Worm (Caenorhabditis elegans) whole organism, late embryonic: ENCODE results near the gene H38K22.9.

Source experiments
- C08G9.2 ChIP-seq: sonication (generic microtip); optimal IDR thresholded peaks from 2 replicates; lab custom pipeline; 2016; ENCODE audit warnings: mild to moderate bottlenecking, missing genetic modification characterization, moderate library complexity, missing compliant biosample characterization
- C38D4.7 ChIP-seq: fragments of 200-800 bp; sonication (Bioruptor generic); optimal IDR thresholded peaks from 2 replicates; lab custom pipeline; 2018; ENCODE audit warnings: mild to moderate bottlenecking, missing genetic modification characterization, moderate library complexity, missing compliant biosample characterization
- F13H6.1 ChIP-seq: sonication (generic microtip); optimal IDR thresholded peaks from 2 replicates; lab custom pipeline; 2016; ENCODE audit warnings: missing genetic modification characterization, missing compliant biosample characterization
- ahr-1 ChIP-seq: sonication (generic microtip); optimal IDR thresholded peaks from 2 replicates; lab custom pipeline; 2016; ENCODE audit warnings: missing genetic modification characterization, missing compliant biosample characterization
- ceh-14 ChIP-seq: sonication (generic microtip); optimal IDR thresholded peaks from 2 replicates; lab custom pipeline; 2016; ENCODE audit warnings: missing genotype, missing genetic modification characterization, missing compliant biosample characterization
- ceh-18 ChIP-seq: sonication (generic microtip); optimal IDR thresholded peaks from 2 replicates; lab custom pipeline; 2016; ENCODE audit warnings: missing genetic modification characterization, missing compliant biosample characterization
- ceh-2 ChIP-seq: sonication (generic microtip); optimal IDR thresholded peaks from 2 replicates; lab custom pipeline; 2016; ENCODE audit warnings: missing genotype, missing genetic modification characterization, missing compliant biosample characterization
- ceh-22 ChIP-seq: sonication (generic microtip); optimal IDR thresholded peaks from 2 replicates; lab custom pipeline; 2017; ENCODE audit warnings: missing biosample characterization, missing genetic modification characterization
- ceh-31 ChIP-seq: sonication (generic microtip); optimal IDR thresholded peaks from 2 replicates; lab custom pipeline; 2016; ENCODE audit warnings: missing genetic modification characterization, missing compliant biosample characterization
- ceh-34 ChIP-seq: sonication (generic microtip); optimal IDR thresholded peaks from 2 replicates; lab custom pipeline; 2016; ENCODE audit warnings: mild to moderate bottlenecking, missing genetic modification characterization, missing compliant biosample characterization
- ceh-45 ChIP-seq: fragments of 200-800 bp; sonication (Bioruptor generic); IDR thresholded peaks from 2 replicates; pipeline ENCODE4 v1.3.6; 2022; ENCODE audit warnings: missing genetic modification reagents, missing genetic modification characterization, missing compliant biosample characterization
- ceh-6 ChIP-seq: fragments of 200-800 bp; sonication (Bioruptor generic); optimal IDR thresholded peaks from 2 replicates; lab custom pipeline; 2018; ENCODE audit warnings: mild to moderate bottlenecking, missing genetic modification characterization, missing compliant biosample characterization
- che-1 ChIP-seq: sonication (generic microtip); optimal IDR thresholded peaks from 2 replicates; lab custom pipeline; 2016; ENCODE audit warnings: mild to moderate bottlenecking, missing genetic modification characterization, missing compliant biosample characterization
- dmd-4 ChIP-seq: sonication (generic microtip); optimal IDR thresholded peaks from 2 replicates; lab custom pipeline; 2016; ENCODE audit warnings: borderline replicate concordance, missing genetic modification characterization, missing compliant biosample characterization
- elt-2 ChIP-seq: sonication (generic microtip); optimal IDR thresholded peaks from 2 replicates; lab custom pipeline; 2016; ENCODE audit warnings: missing genetic modification reagents, missing genetic modification characterization, missing compliant biosample characterization
- eyg-1 ChIP-seq: sonication (generic microtip); optimal IDR thresholded peaks from 2 replicates; lab custom pipeline; 2016; ENCODE audit warnings: missing genotype, missing genetic modification characterization, missing compliant biosample characterization
- fkh-6 ChIP-seq: sonication (generic microtip); optimal IDR thresholded peaks from 2 replicates; lab custom pipeline; 2016; ENCODE audit warnings: missing genetic modification characterization, missing compliant biosample characterization
- gmeb-2 ChIP-seq: sonication (generic microtip); optimal IDR thresholded peaks from 2 replicates; lab custom pipeline; 2016; ENCODE audit warnings: missing genetic modification characterization, inconsistent platforms, missing compliant biosample characterization
- hlh-13 ChIP-seq: fragments of 200-800 bp; sonication (Bioruptor generic); optimal IDR thresholded peaks from 2 replicates; lab custom pipeline; 2018; ENCODE audit warnings: mild to moderate bottlenecking, missing genetic modification characterization, missing compliant biosample characterization
- hlh-15 ChIP-seq: sonication (generic microtip); optimal IDR thresholded peaks from 2 replicates; lab custom pipeline; 2016; ENCODE audit warnings: missing genetic modification characterization, missing compliant biosample characterization
- hlh-30 ChIP-seq: sonication (generic microtip); optimal IDR thresholded peaks from 2 replicates; lab custom pipeline; 2017; ENCODE audit warnings: antibody characterized with exemption, missing genetic modification characterization, missing compliant biosample characterization; ENCODE audit not compliant: insufficient read depth
- hlh-6 ChIP-seq: sonication (generic microtip); optimal IDR thresholded peaks from 2 replicates; lab custom pipeline; 2016; ENCODE audit warnings: missing genotype, missing genetic modification characterization, missing compliant biosample characterization
- hlh-8 ChIP-seq: sonication (generic microtip); optimal IDR thresholded peaks from 2 replicates; lab custom pipeline; 2016; ENCODE audit warnings: missing genotype, missing genetic modification characterization, missing compliant biosample characterization
- lim-6 ChIP-seq: sonication (generic microtip); optimal IDR thresholded peaks from 2 replicates; lab custom pipeline; 2016; ENCODE audit warnings: missing genetic modification characterization, missing compliant biosample characterization
- lin-11 ChIP-seq: fragments of 200-800 bp; sonication (Bioruptor generic); optimal IDR thresholded peaks from 2 replicates; lab custom pipeline; 2018; ENCODE audit warnings: mild to moderate bottlenecking, missing genetic modification characterization, missing compliant biosample characterization
- madf-2 ChIP-seq: sonication (generic microtip); optimal IDR thresholded peaks from 2 replicates; lab custom pipeline; 2017; ENCODE audit warnings: missing genetic modification characterization, missing compliant biosample characterization
- nfya-1 ChIP-seq: sonication (generic microtip); optimal IDR thresholded peaks from 2 replicates; lab custom pipeline; 2017; ENCODE audit warnings: missing genetic modification characterization, mild to moderate bottlenecking, missing compliant biosample characterization, antibody characterized with exemption, moderate library complexity
- nhr-11 ChIP-seq: fragments of 150-350 bp; optimal IDR thresholded peaks from 2 replicates; lab custom pipeline; 2014; ENCODE audit warnings: missing biosample characterization, missing genetic modification characterization
- nhr-232 ChIP-seq: sonication (generic microtip); optimal IDR thresholded peaks from 2 replicates; lab custom pipeline; 2016; ENCODE audit warnings: missing genetic modification characterization, missing compliant biosample characterization
- npax-4 ChIP-seq: sonication (generic microtip); optimal IDR thresholded peaks from 2 replicates; lab custom pipeline; 2016; ENCODE audit warnings: missing genetic modification characterization, missing compliant biosample characterization
- odd-2 ChIP-seq: sonication (generic microtip); optimal IDR thresholded peaks from 2 replicates; lab custom pipeline; 2017; ENCODE audit warnings: antibody characterized with exemption, mild to moderate bottlenecking, missing genetic modification characterization, missing compliant biosample characterization
- pag-3 ChIP-seq: sonication (generic microtip); optimal IDR thresholded peaks from 2 replicates; lab custom pipeline; 2016; ENCODE audit warnings: missing compliant biosample characterization, missing genetic modification characterization, borderline replicate concordance
- pat-9 ChIP-seq: fragments of 200-800 bp; sonication (Bioruptor generic); optimal IDR thresholded peaks from 2 replicates; lab custom pipeline; 2018; ENCODE audit warnings: mild to moderate bottlenecking, missing genetic modification characterization, moderate library complexity, missing compliant biosample characterization
- pha-2 ChIP-seq: sonication (generic microtip); optimal IDR thresholded peaks from 2 replicates; lab custom pipeline; 2017; ENCODE audit warnings: mild to moderate bottlenecking, missing genetic modification characterization, missing compliant biosample characterization
- pqm-1 ChIP-seq: sonication (generic microtip); optimal IDR thresholded peaks from 2 replicates; lab custom pipeline; 2016; ENCODE audit warnings: missing genetic modification characterization, missing compliant biosample characterization
- ref-2 ChIP-seq: sonication (generic microtip); optimal IDR thresholded peaks from 2 replicates; lab custom pipeline; 2016; ENCODE audit warnings: missing genetic modification characterization, missing compliant biosample characterization
- rnt-1 ChIP-seq: sonication (generic microtip); optimal IDR thresholded peaks from 2 replicates; lab custom pipeline; 2016; ENCODE audit warnings: missing genetic modification characterization, missing compliant biosample characterization
- sdc-2 ChIP-seq: sonication (generic microtip); optimal IDR thresholded peaks from 2 replicates; lab custom pipeline; 2016; ENCODE audit warnings: missing genotype, missing genetic modification characterization, missing compliant biosample characterization
- sox-2 ChIP-seq: fragments of 200-800 bp; sonication (Bioruptor generic); IDR thresholded peaks from 2 replicates; pipeline ENCODE4 v1.3.6; 2022; ENCODE audit warnings: missing genetic modification reagents, missing genetic modification characterization, missing compliant biosample characterization
- sox-4 ChIP-seq: sonication (generic microtip); optimal IDR thresholded peaks from 2 replicates; lab custom pipeline; 2017; ENCODE audit warnings: mild to moderate bottlenecking, missing genetic modification characterization, inconsistent platforms, missing compliant biosample characterization
- syd-9 ChIP-seq: sonication (generic microtip); optimal IDR thresholded peaks from 2 replicates; lab custom pipeline; 2016; ENCODE audit warnings: mild to moderate bottlenecking, missing genetic modification characterization, moderate library complexity, missing compliant biosample characterization
- tbx-2 ChIP-seq: sonication (generic microtip); optimal IDR thresholded peaks from 2 replicates; lab custom pipeline; 2016; ENCODE audit warnings: missing genetic modification characterization, missing compliant biosample characterization
- ttx-3 ChIP-seq: sonication (generic microtip); optimal IDR thresholded peaks from 2 replicates; lab custom pipeline; 2016; ENCODE audit warnings: missing genetic modification reagents, missing genetic modification characterization, missing compliant biosample characterization
- unc-3 ChIP-seq, 2 experiments: fragments of 200-800 bp in 1 of 2; sonication (Bioruptor generic) in 1 of 2; sonication (generic microtip) in 1 of 2; conservative IDR thresholded peaks in 1 of 2; optimal IDR thresholded peaks in 1 of 2; 2 replicates each; pipeline versions ENCODE4 v1.3.6 to Lab custom; 2016 to 2022; ENCODE audit warnings: missing compliant biosample characterization in 2 of 2, missing genetic modification characterization in 2 of 2, missing genetic modification reagents in 1 of 2
- unc-42 ChIP-seq: sonication (generic microtip); optimal IDR thresholded peaks from 2 replicates; lab custom pipeline; 2016; ENCODE audit warnings: missing genotype, missing genetic modification characterization, missing compliant biosample characterization
- unc-86 ChIP-seq: sonication (generic microtip); optimal IDR thresholded peaks from 2 replicates; lab custom pipeline; 2016; ENCODE audit warnings: missing genetic modification characterization, missing compliant biosample characterization
- zip-5 ChIP-seq: sonication (generic microtip); optimal IDR thresholded peaks from 2 replicates; lab custom pipeline; 2016; ENCODE audit warnings: missing genetic modification characterization, missing compliant biosample characterization
- ztf-16 ChIP-seq: sonication (generic microtip); optimal IDR thresholded peaks from 2 replicates; lab custom pipeline; 2017; ENCODE audit warnings: missing genetic modification characterization, missing compliant biosample characterization

The H38K22.9 gene

ce11 chrIII:4367649-4368048 is 43.7 kb downstream of the H38K22.9 start, which contains the start of gene ckb-2:
Gene ckb-2 (plus strand): TSS chrIII:4367949.
- TF ChIP-seq ztf-16 (tag; lab: Kevin White, UChicago) (no peak), hlh-30 (no peak), unc-86 (tag; lab: Kevin White, UChicago) (no peak), sox-2 (GFP tag; lab: Robert Waterston, UW) (no peak), npax-4 (tag; lab: Kevin White, UChicago) (no peak), nhr-232 (tag; lab: Kevin White, UChicago) (no peak), tbx-2 (tag; lab: Kevin White, UChicago) (no peak), odd-2 (tag; lab: Kevin White, UChicago) (no peak), C38D4.7 (no peak), C08G9.2 (no peak), pag-3 (tag; lab: Kevin White, UChicago) (no peak), fkh-6 (tag; lab: Kevin White, UChicago) (no peak), lim-6 (tag; lab: Kevin White, UChicago) (no peak), ceh-31 (no peak), zip-5 (tag; lab: Kevin White, UChicago) (no peak), pha-2 (tag; lab: Kevin White, UChicago) (no peak), nhr-11 (tag; lab: Kevin White, UChicago) (no peak), ceh-22 (tag; lab: Kevin White, UChicago) (no peak)
- TF ChIP-seq, all 69 proteins: peak for 0

ce11 chrIII:4369381-4369809 is 45.4 kb downstream of the H38K22.9 start:
- TF ChIP-seq ttx-3 (tag; lab: Kevin White, UChicago) (peak; percentile 61), F13H6.1 (peak; percentile 31), ahr-1 (tag; lab: Kevin White, UChicago) (peak; percentile 35), hlh-15 (tag; lab: Kevin White, UChicago) (peak; percentile 36), madf-2 (tag; lab: Kevin White, UChicago) (peak; percentile 32), eyg-1 (tag; lab: Kevin White, UChicago) (peak; percentile 44), ceh-2 (tag; lab: Kevin White, UChicago) (peak; percentile 29), lin-11 (tag; lab: Kevin White, UChicago) (peak; percentile 48), ztf-16 (tag; lab: Kevin White, UChicago) (peak; percentile 50), nfya-1 (tag; lab: Kevin White, UChicago) (peak; percentile 26), pha-2 (tag; lab: Kevin White, UChicago) (peak; percentile 69), syd-9 (peak; percentile 72), sox-4 (peak; percentile 30), hlh-8 (tag; lab: Kevin White, UChicago) (peak; percentile 38), ceh-45 (GFP tag; lab: Robert Waterston, UW) (peak; percentile 69; the same call in 1 of the 2 replicates), lim-6 (tag; lab: Kevin White, UChicago) (peak; percentile 22), unc-42 (tag; lab: Kevin White, UChicago) (peak; percentile 3), ceh-14 (tag; lab: Kevin White, UChicago) (peak; percentile 57), ref-2 (tag; lab: Kevin White, UChicago) (peak; percentile 57), sdc-2 (tag; lab: Kevin White, UChicago) (peak; percentile 56), unc-3 (GFP tag; conservative IDR thresholded peaks at IDR 0.05; lab: Robert Waterston, UW) (peak; percentile 30; the same call in 1 of the 2 replicates), unc-3 (tag; optimal IDR thresholded peaks at IDR 0.05; lab: Kevin White, UChicago) (peak; percentile 54), pat-9 (tag; lab: Kevin White, UChicago) (peak; percentile 56), gmeb-2 (peak; percentile 52), C38D4.7 (peak; percentile 49), rnt-1 (tag; lab: Kevin White, UChicago) (peak; percentile 48), ceh-34 (tag; lab: Kevin White, UChicago) (peak; percentile 59), che-1 (peak; percentile 68), ceh-18 (tag; lab: Kevin White, UChicago) (peak; percentile 69), unc-86 (tag; lab: Kevin White, UChicago) (peak; percentile 33), sox-2 (GFP tag; lab: Robert Waterston, UW) (peak; percentile 49; the same call in 1 of the 2 replicates), fkh-6 (tag; lab: Kevin White, UChicago) (peak; percentile 33), C08G9.2 (peak; percentile 10), ceh-6 (GFP tag; lab: Kevin White, UChicago) (peak; percentile 58), zip-5 (tag; lab: Kevin White, UChicago) (peak; percentile 19), dmd-4 (tag; lab: Kevin White, UChicago) (peak; percentile 33), hlh-13 (peak; percentile 51), nhr-232 (tag; lab: Kevin White, UChicago) (peak; percentile 45), tbx-2 (tag; lab: Kevin White, UChicago) (peak; percentile 61), hlh-6 (tag; lab: Kevin White, UChicago) (peak; percentile 74), pqm-1 (tag; lab: Kevin White, UChicago) (peak; percentile 15), elt-2 (tag; lab: Kevin White, UChicago) (peak; percentile 76)
